Worm (Caenorhabditis elegans) whole organism, L1 larva: ENCODE data around the gene zig-12.

ENCODE experiments used
- C04F5.9 ChIP-seq: sonication (generic microtip); optimal IDR thresholded peaks from 2 replicates; lab custom pipeline; 2016; ENCODE audit warnings: missing genetic modification characterization, missing compliant biosample characterization
- Y116A8C.19 ChIP-seq: sonication (generic microtip); optimal IDR thresholded peaks from 2 replicates; lab custom pipeline; 2016; ENCODE audit warnings: missing compliant biosample characterization, missing genetic modification characterization, borderline replicate concordance
- aha-1 ChIP-seq: fragments of 150-350 bp; optimal IDR thresholded peaks from 2 replicates; lab custom pipeline; 2014; ENCODE audit warnings: missing biosample characterization, missing genetic modification characterization
- alr-1 ChIP-seq: fragments of 200-800 bp; sonication (Bioruptor generic); optimal IDR thresholded peaks from 2 replicates; lab custom pipeline; 2018; ENCODE audit warnings: borderline replicate concordance, mild to moderate bottlenecking, missing genetic modification characterization, missing compliant biosample characterization
- ceh-63 ChIP-seq: fragments of 200-800 bp; sonication (Bioruptor generic); optimal IDR thresholded peaks from 2 replicates; lab custom pipeline; 2018; ENCODE audit warnings: mild to moderate bottlenecking, missing genetic modification characterization, missing compliant biosample characterization
- ceh-8 ChIP-seq: fragments of 200-800 bp; sonication (Bioruptor generic); optimal IDR thresholded peaks from 2 replicates; lab custom pipeline; 2018; ENCODE audit warnings: mild to moderate bottlenecking, missing genetic modification characterization, moderate library complexity, missing compliant biosample characterization
- ceh-88 ChIP-seq: fragments of 200-800 bp; sonication (Bioruptor generic); IDR thresholded peaks from 2 replicates; pipeline ENCODE4 v1.3.6; 2022; ENCODE audit warnings: missing genetic modification characterization, missing compliant biosample characterization
- ces-1 ChIP-seq: fragments of 150-350 bp; optimal IDR thresholded peaks from 2 replicates; lab custom pipeline; 2014; ENCODE audit warnings: missing biosample characterization, missing genetic modification reagents, missing genetic modification characterization
- efl-1 ChIP-seq, 4 experiments: fragments of 150-350 bp; optimal IDR thresholded peaks in 3 of 4; peaks in 1 of 4; 1 replicate in 1 of 4; 2 replicates in 3 of 4; lab custom pipeline; 2014; ENCODE audit warnings: missing biosample characterization in 2 of 4, missing genetic modification characterization in 2 of 4, missing genetic modification reagents in 2 of 4
- efl-3 ChIP-seq: fragments of 200-800 bp; sonication (Bioruptor generic); optimal IDR thresholded peaks from 2 replicates; lab custom pipeline; 2018; ENCODE audit warnings: mild to moderate bottlenecking, missing genetic modification characterization, missing compliant biosample characterization
- elt-2 ChIP-seq: sonication (generic microtip); optimal IDR thresholded peaks from 2 replicates; lab custom pipeline; 2016; ENCODE audit warnings: missing genetic modification characterization, mild to moderate bottlenecking, inconsistent platforms, missing compliant biosample characterization, missing genetic modification reagents
- ets-5 ChIP-seq: fragments of 200-800 bp; sonication (Bioruptor generic); IDR thresholded peaks from 2 replicates; pipeline ENCODE4 v1.3.6; 2022; ENCODE audit warnings: missing genetic modification characterization, missing compliant biosample characterization
- fkh-10 ChIP-seq: sonication (generic microtip); optimal IDR thresholded peaks from 2 replicates; lab custom pipeline; 2017; ENCODE audit warnings: missing biosample characterization, missing genetic modification reagents, missing genetic modification characterization
- hlh-4 ChIP-seq: sonication (generic microtip); optimal IDR thresholded peaks from 2 replicates; lab custom pipeline; 2016; ENCODE audit warnings: mild to moderate bottlenecking, missing genetic modification characterization, missing compliant biosample characterization
- isw-1 ChIP-seq: fragments of 200-800 bp; sonication (Bioruptor generic); IDR thresholded peaks from 2 replicates; pipeline ENCODE4 v1.3.6; 2022; ENCODE audit warnings: missing genetic modification characterization, missing compliant biosample characterization
- lin-13 ChIP-seq: fragments of 150-350 bp; optimal IDR thresholded peaks from 2 replicates; lab custom pipeline; 2014; ENCODE audit warnings: missing biosample characterization, missing genetic modification reagents, missing genetic modification characterization
- lin-15B ChIP-seq: fragments of 150-350 bp; sonication (generic microtip); optimal IDR thresholded peaks from 3 replicates; lab custom pipeline; 2014; ENCODE audit warnings: missing biosample characterization, missing genetic modification characterization
- lin-35 ChIP-seq, 2 experiments: fragments of 150-350 bp; optimal IDR thresholded peaks; 2 replicates each; lab custom pipeline; 2014; ENCODE audit warnings: missing biosample characterization in 2 of 2, missing genetic modification characterization in 2 of 2, missing genetic modification reagents in 2 of 2
- lin-39 ChIP-seq: fragments of 150-350 bp; optimal IDR thresholded peaks from 2 replicates; lab custom pipeline; 2014; ENCODE audit warnings: missing biosample characterization, missing genetic modification reagents, missing genetic modification characterization
- lir-3 ChIP-seq: sonication (generic microtip); optimal IDR thresholded peaks from 2 replicates; lab custom pipeline; 2016; ENCODE audit warnings: mild to moderate bottlenecking, missing genetic modification characterization, moderate library complexity, missing compliant biosample characterization; ENCODE audit not compliant: poor library complexity
- lsy-2 ChIP-seq, 2 experiments: fragments of 150-350 bp; optimal IDR thresholded peaks; 2 replicates each; lab custom pipeline; 2014; ENCODE audit warnings: missing biosample characterization in 2 of 2, missing genetic modification characterization in 2 of 2
- mdl-1 ChIP-seq, 2 experiments: fragments of 150-350 bp; optimal IDR thresholded peaks; 2 replicates each; lab custom pipeline; 2014 to 2017; ENCODE audit warnings: missing biosample characterization in 2 of 2, missing genetic modification characterization in 2 of 2, inconsistent platforms in 1 of 2
- mep-1 ChIP-seq: fragments of 150-350 bp; optimal IDR thresholded peaks from 2 replicates; lab custom pipeline; 2014; ENCODE audit warnings: missing biosample characterization, missing genetic modification characterization
- nhr-12 ChIP-seq: sonication (generic microtip); optimal IDR thresholded peaks from 2 replicates; lab custom pipeline; 2017; ENCODE audit warnings: missing biosample characterization, missing genetic modification characterization
- nhr-20 ChIP-seq: sonication (generic microtip); optimal IDR thresholded peaks from 2 replicates; lab custom pipeline; 2016; ENCODE audit warnings: mild to moderate bottlenecking, missing genetic modification characterization, missing compliant biosample characterization
- nhr-237 ChIP-seq: fragments of 150-350 bp; optimal IDR thresholded peaks from 2 replicates; lab custom pipeline; 2014; ENCODE audit warnings: missing biosample characterization, missing genetic modification characterization
- nhr-28 ChIP-seq: fragments of 150-350 bp; optimal IDR thresholded peaks from 2 replicates; lab custom pipeline; 2014; ENCODE audit warnings: missing biosample characterization, missing genetic modification characterization
- nhr-76 ChIP-seq: sonication (generic microtip); optimal IDR thresholded peaks from 2 replicates; lab custom pipeline; 2017; ENCODE audit warnings: missing biosample characterization, missing genetic modification characterization
- nhr-85 ChIP-seq: sonication (generic microtip); peaks from one replicate; lab custom pipeline; 2016; ENCODE audit warnings: missing genetic modification characterization, inconsistent platforms, missing compliant biosample characterization
- nhr-90 ChIP-seq: sonication (generic microtip); optimal IDR thresholded peaks from 2 replicates; lab custom pipeline; 2016; ENCODE audit warnings: mild to moderate bottlenecking, missing genetic modification characterization, missing compliant biosample characterization; ENCODE audit not compliant: poor library complexity
- pax-3 ChIP-seq: fragments of 200-800 bp; sonication (Bioruptor generic); optimal IDR thresholded peaks from 2 replicates; lab custom pipeline; 2018; ENCODE audit warnings: mild to moderate bottlenecking, missing genetic modification characterization, moderate library complexity, missing compliant biosample characterization
- sox-4 ChIP-seq: sonication (generic microtip); optimal IDR thresholded peaks from 2 replicates; lab custom pipeline; 2016; ENCODE audit warnings: missing genetic modification characterization, missing compliant biosample characterization
- sptf-1 ChIP-seq: fragments of 150-350 bp; optimal IDR thresholded peaks from 2 replicates; lab custom pipeline; 2014; ENCODE audit warnings: missing biosample characterization, missing genetic modification characterization
- tlp-1 ChIP-seq: fragments of 150-350 bp; optimal IDR thresholded peaks from 2 replicates; lab custom pipeline; 2014; ENCODE audit warnings: missing biosample characterization, missing genetic modification characterization
- unc-86 ChIP-seq: sonication (generic microtip); optimal IDR thresholded peaks from 2 replicates; lab custom pipeline; 2016; ENCODE audit warnings: missing genetic modification characterization, missing compliant biosample characterization
- xbp-1 ChIP-seq: sonication (generic microtip); optimal IDR thresholded peaks from 2 replicates; lab custom pipeline; 2016; ENCODE audit warnings: missing genetic modification characterization, missing compliant biosample characterization
- zip-4 ChIP-seq: fragments of 200-800 bp; sonication (Bioruptor generic); optimal IDR thresholded peaks from 2 replicates; lab custom pipeline; 2018; ENCODE audit warnings: mild to moderate bottlenecking, missing genetic modification characterization, moderate library complexity, missing compliant biosample characterization

The zig-12 gene

ce11 chrX:8763607-8764006 lies at the start of gene zig-12:
Gene zig-12, plus strand, starts transcription at chrX:8763907.
- TF ChIP-seq ceh-88 (GFP tag; lab: Robert Waterston, UW) (no peak), ceh-63 (GFP tag; lab: Kevin White, UChicago) (no peak), ces-1 (GFP tag; lab: Kevin White, UChicago) (no peak), elt-2 (tag; lab: Kevin White, UChicago) (no peak), C04F5.9 (tag; lab: Kevin White, UChicago) (no peak), xbp-1 (tag; lab: Kevin White, UChicago) (no peak), efl-3 (GFP tag; lab: Kevin White, UChicago) (no peak), sptf-1 (tag; lab: Kevin White, UChicago) (no peak), lir-3 (tag; lab: Kevin White, UChicago) (no peak), fkh-10 (GFP tag; lab: Kevin White, UChicago) (no peak), zip-4 (GFP tag; lab: Kevin White, UChicago) (no peak)

DNA sequence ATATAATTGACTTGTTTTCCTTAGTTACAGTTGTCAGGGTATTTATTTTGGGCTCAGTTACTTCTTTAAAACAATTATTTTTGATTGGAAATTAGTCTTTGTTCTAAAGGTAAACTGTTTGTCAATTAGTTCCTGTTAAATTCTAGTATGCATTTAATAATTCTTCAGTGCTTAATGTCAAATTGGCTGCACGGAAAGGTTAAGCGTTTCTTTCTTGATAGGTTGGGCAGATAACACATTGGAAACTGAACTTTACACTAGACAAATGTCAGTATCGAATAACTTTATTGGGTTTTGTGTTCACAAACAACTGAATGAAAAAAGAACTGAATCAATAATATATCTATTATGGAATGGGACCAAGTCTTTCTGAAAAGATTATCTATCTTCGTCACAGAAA lies 48.9 kb upstream of the zig-12 start:
- TF ChIP-seq hlh-4 (tag; lab: Kevin White, UChicago) (no peak), nhr-28 (tag; lab: Kevin White, UChicago) (no peak), lir-3 (tag; lab: Kevin White, UChicago) (no peak), aha-1 (tag; lab: Kevin White, UChicago) (no peak), lsy-2 (tag; optimal IDR thresholded peaks at IDR 0.05; lab: Kevin White, UChicago) (no peak), nhr-90 (tag; lab: Kevin White, UChicago) (no peak), lin-15B (tag; lab: Kevin White, UChicago) (no peak), lin-39 (no peak), Y116A8C.19 (no peak), unc-86 (tag; lab: Kevin White, UChicago) (no peak), nhr-20 (tag; lab: Kevin White, UChicago) (no peak), nhr-12 (tag; lab: Kevin White, UChicago) (no peak), isw-1 (GFP tag; lab: Robert Waterston, UW) (no peak), mdl-1 (tag; optimal IDR thresholded peaks at IDR 0.05; lab: Kevin White, UChicago) (no peak), nhr-76 (no peak), mep-1 (tag; lab: Kevin White, UChicago) (no peak), elt-2 (tag; lab: Kevin White, UChicago) (no peak), alr-1 (no peak), sox-4 (tag; lab: Kevin White, UChicago) (no peak)

- TF ChIP-seq aha-1 (tag; lab: Kevin White, UChicago) (no peak), C04F5.9 (tag; lab: Kevin White, UChicago) (no peak), ceh-8 (GFP tag; lab: Kevin White, UChicago) (no peak), nhr-237 (tag; lab: Kevin White, UChicago) (no peak), efl-3 (GFP tag; lab: Kevin White, UChicago) (no peak), nhr-85 (tag; lab: Kevin White, UChicago) (peak; percentile 35), tlp-1 (tag; lab: Kevin White, UChicago) (no peak)
- TF ChIP-seq, all 84 proteins: peak for 1
Observed at ce11 chrX:8716822-8717221, 46.9 kb upstream of the zig-12 start, which contains the start of gene F53A9.7. Gene F53A9.7, minus strand, starts transcription at chrX:8716922.

ce11 chrX:8718153-8718552 lies 45.6 kb upstream of the zig-12 start:
- TF ChIP-seq ets-5: no peak
- TF ChIP-seq efl-1 (optimal IDR thresholded peaks at IDR 0.05; lab: Kevin White, UChicago): no peak
- TF ChIP-seq efl-1 (GFP tag; optimal IDR thresholded peaks at IDR 0.05 in 1 of 2; lab: Kevin White, UChicago): peak in 1 of 2 experiments; percentile 5

DNA sequence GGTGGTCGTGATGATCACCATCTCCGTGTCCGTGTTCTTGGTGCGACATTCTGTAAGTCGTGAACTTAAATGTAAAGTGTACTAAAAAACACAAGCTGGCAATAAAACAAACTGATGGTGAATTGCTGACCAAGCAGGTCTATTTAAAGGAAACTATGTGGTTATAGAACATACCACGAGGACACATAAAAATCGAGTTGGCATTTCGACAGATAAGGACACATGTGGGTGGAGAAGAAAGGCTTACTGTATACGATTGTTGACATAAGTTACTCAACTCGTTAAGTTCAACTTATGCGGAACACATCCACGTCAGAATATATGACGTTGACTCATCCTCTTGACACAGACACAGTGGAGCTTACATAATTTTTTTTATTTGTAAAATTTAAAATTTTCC lies 44.9 kb upstream of the zig-12 start, which contains the start of gene F53A9.8:
TSS of gene F53A9.8 (minus strand) at position 49 of the 400 bp plus-strand sequence.
- TF ChIP-seq pax-3: peak; percentile 11
- TF ChIP-seq mep-1 (tag; lab: Kevin White, UChicago): no peak
- TF ChIP-seq lin-35 (GFP tag; optimal IDR thresholded peaks at IDR 0.05; lab: Kevin White, UChicago): peak in 1 of 2 experiments; percentile 4
- no peak for TF ChIP-seq lir-3 (tag; lab: Kevin White, UChicago)
- no peak for TF ChIP-seq lin-13 (GFP tag; lab: Kevin White, UChicago)
- peak; percentile 9 for TF ChIP-seq elt-2 (tag; lab: Kevin White, UChicago)
